Fruit fly (Drosophila melanogaster) Kc167 (cell line): Measurements from ENCODE around the gene CG13643.

ENCODE experiments used
- Myc ChIP-seq: fragments of >200 bp; optimal IDR thresholded peaks from 2 replicates; lab custom pipeline; 2017; ENCODE audit warnings: missing external identifiers
- Sin3A ChIP-seq: fragments of >200 bp; optimal IDR thresholded peaks from 2 replicates; lab custom pipeline; 2018; ENCODE audit warnings: missing external identifiers
- h ChIP-seq: fragments of >200 bp; optimal IDR thresholded peaks from 3 replicates; lab custom pipeline; 2018; ENCODE audit warnings: missing external identifiers
- insv ChIP-seq: fragments of >200 bp; optimal IDR thresholded peaks from 3 replicates; lab custom pipeline; 2018; ENCODE audit warnings: missing external identifiers
- psq ChIP-seq: fragments of >200 bp; optimal IDR thresholded peaks from 2 replicates; lab custom pipeline; 2017; ENCODE audit warnings: missing external identifiers
- ttk ChIP-seq: sonication (Bioruptor generic); optimal IDR thresholded peaks from 2 replicates; lab custom pipeline; 2017; ENCODE audit warnings: missing external identifiers

CG13643 gene

DNA sequence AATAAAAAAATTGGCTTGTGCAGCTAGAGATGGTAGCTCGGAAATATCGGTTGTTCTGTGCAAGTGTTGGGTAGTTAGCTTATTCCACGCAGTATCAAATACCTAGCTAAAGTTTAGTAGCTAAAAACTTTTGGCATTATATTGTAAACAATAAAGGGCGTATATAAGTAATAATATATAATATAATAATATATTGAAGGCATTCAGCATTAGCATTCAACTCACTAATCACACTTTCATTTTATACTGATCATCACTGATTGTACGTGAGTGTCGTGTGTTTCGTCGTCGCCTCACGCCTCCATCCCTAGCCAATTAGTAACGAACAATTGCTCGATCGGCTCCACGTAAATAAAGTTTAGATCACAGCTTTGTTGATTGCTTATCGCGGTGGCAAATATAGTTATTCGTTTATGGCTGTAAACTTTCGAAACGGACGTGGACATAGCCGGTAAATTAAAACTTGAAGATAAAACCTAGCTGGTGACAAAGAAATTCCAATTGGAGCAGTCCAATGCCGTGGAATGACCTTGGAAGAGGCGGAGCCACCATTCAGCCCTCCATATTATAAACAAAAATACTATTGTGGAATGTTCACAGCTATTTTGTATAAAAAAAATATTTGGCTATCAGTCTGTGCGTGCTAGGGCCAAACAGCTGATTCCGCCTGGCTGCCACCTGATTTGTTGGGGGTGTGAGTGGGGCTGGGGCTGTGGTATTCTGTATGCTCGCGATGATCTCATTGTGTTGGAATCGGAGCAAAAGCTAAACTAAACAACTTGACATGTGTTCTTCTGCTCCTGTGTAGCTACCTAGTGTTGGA is 12.2 kb upstream of the CG13643 start, which contains the start of the genes PIG-S, sud1 and CG11168:
Gene PIG-S (minus strand): TSS at position 51 of the 823 bp plus-strand sequence.
Gene sud1 (minus strand): TSS at position 51 of the 823 bp plus-strand sequence.
Gene CG11168 (plus strand): TSS at position 293 of the 823 bp plus-strand sequence.
- TF ChIP-seq insv (lab: Kevin White, UChicago) (no peak), Sin3A (lab: Kevin White, UChicago) (no peak), Myc (lab: Kevin White, UChicago) (no peak), psq (lab: Kevin White, UChicago) (no peak), h (lab: Kevin White, UChicago) (no peak), ttk (lab: Kevin White, UChicago) (no peak)

DNA sequence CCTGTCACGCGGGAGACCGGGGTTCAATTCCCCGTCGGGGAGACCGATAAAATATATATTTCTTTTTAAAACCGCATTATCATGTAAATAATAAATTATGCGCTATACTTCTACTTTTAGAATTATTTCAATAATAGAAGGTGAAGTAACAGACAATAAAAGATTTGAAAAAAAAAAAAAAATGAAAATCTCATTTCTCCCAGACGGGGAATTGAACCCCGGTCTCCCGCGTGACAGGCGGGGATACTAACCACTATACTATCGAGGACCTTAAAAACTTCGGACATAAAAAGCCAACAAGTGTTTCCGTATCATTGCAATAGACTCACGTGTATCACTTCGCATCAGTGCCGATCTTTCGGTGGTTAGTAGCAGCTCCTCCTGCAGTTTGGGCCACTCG is 9.1 kb upstream of the CG13643 start:
- TF ChIP-seq Myc (lab: Kevin White, UChicago) (no peak), psq (lab: Kevin White, UChicago) (no peak), h (lab: Kevin White, UChicago) (no peak), Sin3A (lab: Kevin White, UChicago) (no peak), ttk (lab: Kevin White, UChicago) (no peak), insv (lab: Kevin White, UChicago) (no peak)

DNA sequence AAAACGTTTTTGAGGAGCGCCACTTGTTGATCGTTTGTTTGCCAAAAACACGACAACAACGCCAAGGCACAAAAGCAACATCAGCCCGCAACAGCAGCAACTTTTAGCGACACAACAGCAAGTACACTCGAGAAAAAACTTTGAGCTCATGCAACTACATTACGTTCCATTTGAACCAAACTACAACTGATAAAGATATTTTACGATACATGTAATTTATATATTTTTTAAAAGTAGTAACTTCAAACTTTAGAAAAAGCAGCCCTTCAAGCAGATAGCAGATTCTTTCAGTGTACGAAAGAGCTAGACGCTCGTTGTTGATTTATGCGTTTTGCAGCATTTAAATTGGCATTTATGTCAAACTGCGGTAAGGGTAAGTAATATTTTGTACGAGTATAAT is 4.3 kb upstream of the CG13643 start:
- TF ChIP-seq psq (lab: Kevin White, UChicago) (no peak), Myc (lab: Kevin White, UChicago) (no peak), insv (lab: Kevin White, UChicago) (no peak), h (lab: Kevin White, UChicago) (no peak), Sin3A (lab: Kevin White, UChicago) (no peak), ttk (lab: Kevin White, UChicago) (no peak)

DNA sequence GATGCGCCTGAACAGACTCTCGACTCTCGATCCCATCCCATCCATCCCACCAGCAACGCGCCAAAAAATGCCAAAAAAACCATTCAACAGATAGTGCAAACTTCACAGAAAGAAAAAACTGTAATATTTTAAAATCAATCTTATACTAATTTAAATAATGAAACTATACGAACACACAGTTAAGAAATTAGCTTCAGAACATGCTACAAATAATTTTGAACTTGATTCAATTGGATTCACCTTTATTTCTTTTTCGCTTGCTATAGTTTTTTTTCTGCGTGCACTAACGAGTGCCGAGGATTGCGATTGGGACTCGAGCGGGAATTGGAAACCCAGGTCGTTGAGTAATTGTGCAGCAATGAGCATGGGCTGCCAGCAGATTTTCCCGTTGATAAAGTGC is 2.2 kb upstream of the CG13643 start:
- TF ChIP-seq h (lab: Kevin White, UChicago) (no peak), Myc (lab: Kevin White, UChicago) (no peak), psq (lab: Kevin White, UChicago) (no peak), ttk (lab: Kevin White, UChicago) (no peak), insv (lab: Kevin White, UChicago) (no peak), Sin3A (lab: Kevin White, UChicago) (no peak)

DNA sequence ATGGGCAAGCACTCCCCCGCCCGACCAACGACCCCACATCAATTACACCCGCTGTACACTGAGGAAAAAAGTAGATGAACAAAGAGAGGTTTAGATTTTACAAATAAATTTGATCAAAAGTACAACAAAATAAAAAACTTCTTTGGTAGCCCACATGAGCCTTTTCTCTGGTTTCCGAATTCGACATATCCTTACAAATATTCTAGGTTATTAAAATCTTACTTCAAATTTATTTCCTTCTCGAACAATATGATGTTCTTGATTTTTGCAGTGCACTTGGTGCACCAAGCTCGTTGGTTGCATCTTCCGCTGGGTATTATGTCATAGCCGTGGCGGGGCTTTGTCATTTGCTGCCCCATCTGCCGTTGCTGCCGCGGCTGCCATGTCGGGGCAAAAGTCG is 844 bp upstream of the CG13643 start:
- TF ChIP-seq insv (lab: Kevin White, UChicago) (no peak), Myc (lab: Kevin White, UChicago) (no peak), Sin3A (lab: Kevin White, UChicago) (no peak)

DNA sequence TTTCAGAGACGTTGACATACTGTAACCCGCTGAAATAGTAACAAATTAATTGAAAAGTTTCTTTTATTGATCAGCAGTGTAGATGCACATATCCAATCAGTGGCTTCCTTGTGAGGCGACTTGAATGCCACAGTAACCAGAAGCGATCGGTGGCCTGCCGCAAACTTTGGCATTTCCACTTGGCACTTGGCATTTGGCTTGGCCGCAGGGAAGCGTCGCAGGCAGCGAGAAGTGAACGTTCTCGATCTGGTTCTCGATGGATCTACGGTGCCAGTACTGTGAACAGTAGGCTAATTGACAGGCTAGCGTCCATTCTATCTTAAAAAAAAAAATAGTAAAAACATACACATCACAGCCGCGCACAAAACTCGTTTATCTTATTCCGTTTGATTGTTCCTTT is 5.0 kb downstream of the CG13643 start, which contains the start of gene CG10845:
Gene CG10845 (plus strand): TSS at position 301 of the 400 bp plus-strand sequence.
- no peak for TF ChIP-seq Myc (lab: Kevin White, UChicago)
- TF ChIP-seq ttk (lab: Kevin White, UChicago) = no peak
- no peak for TF ChIP-seq Sin3A (lab: Kevin White, UChicago)
- TF ChIP-seq insv (lab: Kevin White, UChicago) = no peak
- no peak for TF ChIP-seq h (lab: Kevin White, UChicago)
- no peak for TF ChIP-seq psq (lab: Kevin White, UChicago)

DNA sequence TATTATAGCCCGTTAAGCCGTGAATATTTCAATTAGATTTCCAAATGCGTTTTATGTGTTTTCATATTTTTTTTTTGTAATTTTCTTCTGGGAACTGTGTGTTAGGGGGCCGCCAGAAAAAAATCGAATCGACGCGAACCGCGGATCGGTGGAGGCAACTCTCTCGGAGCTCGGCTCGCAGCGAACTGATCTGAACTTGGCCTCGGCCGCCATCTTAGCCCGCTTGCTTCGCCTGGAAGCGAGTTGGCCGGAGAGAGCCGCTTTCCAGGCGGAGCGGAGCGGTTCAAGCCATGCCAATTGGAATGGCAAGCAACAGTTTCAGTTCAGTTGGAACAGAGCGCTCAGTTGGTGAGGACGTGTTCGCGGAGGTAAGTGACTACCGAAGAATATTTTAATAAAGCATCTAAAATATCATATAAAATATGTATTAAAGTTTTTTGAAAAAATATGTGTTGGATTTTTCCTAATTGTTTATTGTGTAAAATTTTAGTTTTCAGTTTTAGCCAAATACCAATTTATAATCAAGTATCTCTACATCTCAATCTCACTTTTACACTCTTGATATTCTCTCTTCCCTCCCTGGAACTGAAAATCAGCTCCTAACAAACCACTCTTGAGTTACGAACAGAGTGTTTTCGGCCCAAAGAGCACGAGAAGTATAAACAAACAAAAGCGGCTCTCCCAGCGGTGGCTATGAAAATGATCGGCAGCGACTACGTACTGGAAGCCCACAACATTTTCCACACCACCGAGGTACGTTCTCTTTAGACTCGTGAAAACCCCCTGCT is 11.2 kb downstream of the CG13643 start, which contains the start of the genes CG31121 and CG11069:
Gene CG31121 (minus strand): TSS at position 187 of the 788 bp plus-strand sequence.
Gene CG11069 (plus strand): TSS at position 324 of the 788 bp plus-strand sequence.
- TF ChIP-seq insv (lab: Kevin White, UChicago) = no peak

DNA sequence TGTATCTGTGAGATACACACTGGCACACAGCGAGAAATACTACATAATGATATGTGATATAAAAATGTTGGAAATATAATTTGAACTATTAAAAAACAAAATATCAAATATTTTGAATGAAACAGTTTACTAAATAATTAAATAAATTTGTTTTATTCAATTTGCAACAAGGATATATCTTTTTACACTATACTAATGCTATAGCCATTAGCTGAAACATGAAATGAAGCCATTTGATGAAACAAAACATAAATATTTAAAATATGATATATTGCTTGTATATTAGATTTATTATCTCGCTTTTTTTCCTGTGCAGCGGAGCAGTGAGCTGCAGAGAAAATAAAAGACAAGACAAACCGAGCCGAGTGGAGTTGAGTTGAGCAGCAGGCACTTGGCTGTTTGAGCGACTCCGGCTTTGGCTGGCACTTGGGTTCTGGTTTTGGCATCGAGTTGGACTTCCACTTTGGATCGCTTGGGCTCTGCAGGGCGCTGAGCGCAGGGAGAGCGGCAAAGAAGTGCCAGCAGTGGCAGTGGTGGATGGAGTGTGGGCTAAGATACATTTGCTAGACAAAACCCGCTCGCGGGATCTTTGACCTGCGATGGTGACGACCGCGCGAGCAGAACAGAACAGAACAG is 12.4 kb downstream of the CG13643 start:
- TF ChIP-seq Myc (lab: Kevin White, UChicago) (no peak), h (lab: Kevin White, UChicago) (no peak), ttk (lab: Kevin White, UChicago) (no peak), Sin3A (lab: Kevin White, UChicago) (no peak), insv (lab: Kevin White, UChicago) (no peak)

DNA sequence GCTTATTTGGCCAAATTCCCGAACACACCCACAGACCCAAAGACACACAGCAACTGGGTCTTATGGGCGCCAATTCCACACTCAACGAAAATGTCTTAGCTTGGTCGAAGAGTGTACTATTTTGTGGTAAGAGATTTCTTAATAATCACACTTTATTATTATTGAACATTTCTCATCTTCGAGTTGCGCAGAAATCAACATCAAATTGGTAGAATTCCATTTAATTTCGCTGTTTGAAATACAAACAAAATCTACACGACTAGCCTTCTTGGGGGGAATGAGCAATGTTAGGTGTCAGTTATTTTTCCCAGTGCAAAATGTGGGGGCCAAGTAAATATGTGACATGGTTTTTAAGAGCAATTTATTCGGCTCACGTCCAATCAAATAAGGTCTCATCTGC is 14.9 kb downstream of the CG13643 start:
- no peak for TF ChIP-seq Myc (lab: Kevin White, UChicago)
- no peak for TF ChIP-seq insv (lab: Kevin White, UChicago)
- no peak for TF ChIP-seq ttk (lab: Kevin White, UChicago)
- TF ChIP-seq psq (lab: Kevin White, UChicago) = no peak
- no peak for TF ChIP-seq h (lab: Kevin White, UChicago)
- TF ChIP-seq Sin3A (lab: Kevin White, UChicago) = no peak

DNA sequence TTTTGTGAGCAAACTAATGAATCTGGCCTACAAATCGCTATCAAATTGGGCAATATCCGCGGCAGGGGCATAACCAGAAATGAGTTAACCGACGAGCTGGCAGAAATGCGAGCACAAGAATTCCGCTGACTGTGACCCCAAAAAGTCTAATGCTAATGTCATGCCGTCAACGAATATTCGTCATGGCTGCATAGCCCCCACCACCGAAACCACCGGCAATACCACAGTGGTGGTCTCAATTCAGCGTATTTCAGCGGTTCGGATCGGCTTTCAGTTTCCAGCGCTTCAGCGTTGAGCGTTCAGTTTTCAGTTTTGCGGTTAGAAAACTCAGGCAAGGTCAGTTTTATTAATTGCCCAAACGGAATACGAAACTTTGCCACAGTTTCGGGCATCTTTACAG is 15.6 kb downstream of the CG13643 start:
- TF ChIP-seq psq (lab: Kevin White, UChicago) (no peak), Sin3A (lab: Kevin White, UChicago) (no peak), h (lab: Kevin White, UChicago) (no peak), ttk (lab: Kevin White, UChicago) (no peak), Myc (lab: Kevin White, UChicago) (no peak), insv (lab: Kevin White, UChicago) (no peak)
